Fruit fly (Drosophila melanogaster) whole organism, embryonic: ENCODE data around the gene udt.

Experiments
- CG13296 ChIP-seq: fragments of 200-800 bp; sonication (Bioruptor generic); optimal IDR thresholded peaks from 3 replicates; lab custom pipeline; 2018; ENCODE audit warnings: missing biosample characterization, mild to moderate bottlenecking, missing genetic modification characterization
- CG9215 ChIP-seq: fragments of 200-800 bp; sonication (Bioruptor generic); IDR thresholded peaks from 2 replicates; pipeline ENCODE4 v1.3.6; 2022; ENCODE audit warnings: missing biosample characterization, missing genetic modification characterization
- CG9876 ChIP-seq: fragments of 200-800 bp; sonication (Bioruptor generic); optimal IDR thresholded peaks from 2 replicates; lab custom pipeline; 2016; ENCODE audit warnings: missing biosample characterization, missing genetic modification characterization
- H2.0 ChIP-seq: fragments of 200-800 bp; sonication (Bioruptor generic); IDR thresholded peaks from 2 replicates; pipeline ENCODE4 v1.3.6; 2022; ENCODE audit warnings: missing biosample characterization, missing genetic modification characterization
- nerfin-1 ChIP-seq: fragments of 200-800 bp; sonication (Bioruptor generic); optimal IDR thresholded peaks from 3 replicates; lab custom pipeline; 2019; ENCODE audit warnings: missing biosample characterization, mild to moderate bottlenecking, missing genetic modification characterization, moderate library complexity
- pzg ChIP-seq: fragments of 200-800 bp; sonication (Bioruptor generic); optimal IDR thresholded peaks from 3 replicates; lab custom pipeline; 2018; ENCODE audit warnings: missing biosample characterization, mild to moderate bottlenecking, missing genetic modification characterization, moderate library complexity
- wdn ChIP-seq: fragments of 200-800 bp; sonication (Bioruptor generic); IDR thresholded peaks from 2 replicates; pipeline ENCODE4 v1.3.6; 2022; ENCODE audit warnings: missing biosample characterization, missing genetic modification characterization

DNA sequence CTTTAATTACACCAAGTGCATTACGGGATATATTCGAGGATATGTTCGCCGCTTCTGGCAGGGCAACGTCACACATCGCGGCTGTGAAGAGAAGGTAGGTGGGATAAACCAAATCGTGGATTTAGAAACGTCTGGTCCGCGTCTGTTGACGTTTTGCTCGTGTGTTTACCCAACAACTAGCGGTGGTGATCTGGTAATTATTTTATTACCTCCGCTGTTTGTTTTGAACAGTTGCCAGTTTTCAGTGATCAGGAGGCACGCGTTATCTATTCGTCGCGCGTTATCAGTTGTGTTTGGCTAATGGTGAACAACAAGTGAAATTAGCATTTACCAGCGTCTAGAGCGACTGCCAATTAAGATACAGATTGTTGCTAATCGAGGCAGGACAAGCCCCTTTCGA lies 34.0 kb downstream of the udt start:
- TF ChIP-seq nerfin-1 (tag; lab: Kevin White, UChicago) (no peak), CG9876 (GFP tag; lab: Kevin White, UChicago) (no peak), CG9215 (GFP tag; lab: Robert Waterston, UW) (no peak), wdn (GFP tag; lab: Robert Waterston, UW) (0 out of 2 replicates have a peak, but pooled peaks have one; percentile 8), H2.0 (GFP tag; lab: Robert Waterston, UW) (no peak), pzg (GFP tag; lab: Kevin White, UChicago) (no peak), CG13296 (GFP tag; lab: Kevin White, UChicago) (peak; percentile 81)
